Fruit fly (Drosophila melanogaster) whole organism, prepupa: Measurements from ENCODE around the gene Gga.

ENCODE experiments used
- Blimp-1 ChIP-seq: fragments of 200-800 bp; sonication (Bioruptor generic); optimal IDR thresholded peaks from 3 replicates; lab custom pipeline; 2017; ENCODE audit warnings: missing biosample characterization, missing genetic modification characterization, mild to moderate bottlenecking, moderate library complexity, missing genetic modification reagents
- CG10631 ChIP-seq: fragments of 200-800 bp; sonication (Bioruptor generic); optimal IDR thresholded peaks from 2 replicates; lab custom pipeline; 2016; ENCODE audit warnings: missing biosample characterization, missing genetic modification characterization
- CG10669 ChIP-seq: fragments of 200-800 bp; sonication (Bioruptor generic); optimal IDR thresholded peaks from 3 replicates; lab custom pipeline; 2018; ENCODE audit warnings: missing biosample characterization, mild to moderate bottlenecking, missing genetic modification characterization, moderate library complexity
- CG11294 ChIP-seq: fragments of 200-800 bp; sonication (Bioruptor generic); IDR thresholded peaks from 2 replicates; pipeline ENCODE4 v1.3.6; 2022; ENCODE audit warnings: missing biosample characterization, missing genetic modification characterization
- CG15336 ChIP-seq: fragments of 200-800 bp; sonication (Bioruptor generic); IDR thresholded peaks from 2 replicates; pipeline ENCODE4 v1.3.6; 2022; ENCODE audit warnings: missing biosample characterization, missing genetic modification characterization
- CG1621 ChIP-seq: fragments of 200-800 bp; sonication (Bioruptor generic); optimal IDR thresholded peaks from 3 replicates; lab custom pipeline; 2018; ENCODE audit warnings: missing biosample characterization, mild to moderate bottlenecking, missing genetic modification characterization
- CG3032 ChIP-seq: fragments of 200-800 bp; optimal IDR thresholded peaks from 2 replicates; lab custom pipeline; 2019; ENCODE audit warnings: missing biosample characterization, mild to moderate bottlenecking, missing genetic modification characterization, moderate library complexity
- CG31627 ChIP-seq: fragments of 200-800 bp; sonication (Bioruptor generic); optimal IDR thresholded peaks from 3 replicates; lab custom pipeline; 2016; ENCODE audit warnings: missing biosample characterization, missing genetic modification characterization
- CG32006 ChIP-seq: fragments of 200-800 bp; sonication (Bioruptor generic); optimal IDR thresholded peaks from 3 replicates; lab custom pipeline; 2017; ENCODE audit warnings: missing biosample characterization, mild to moderate bottlenecking, missing genetic modification characterization
- CG34406 ChIP-seq: fragments of 200-800 bp; sonication (Bioruptor generic); optimal IDR thresholded peaks from 3 replicates; lab custom pipeline; 2016; ENCODE audit warnings: missing biosample characterization, missing genetic modification characterization
- CG4318 ChIP-seq: fragments of 200-800 bp; sonication (Bioruptor generic); optimal IDR thresholded peaks from 3 replicates; lab custom pipeline; 2017; ENCODE audit warnings: missing biosample characterization, mild to moderate bottlenecking, missing genetic modification characterization
- CG6163 ChIP-seq: fragments of 200-800 bp; sonication (Bioruptor generic); IDR thresholded peaks from 3 replicates; pipeline ENCODE4 v1.3.6; 2022; ENCODE audit warnings: missing biosample characterization, missing genetic modification characterization
- CG6276 ChIP-seq: fragments of 200-800 bp; sonication (Bioruptor generic); optimal IDR thresholded peaks from 2 replicates; lab custom pipeline; 2017; ENCODE audit warnings: missing biosample characterization, mild to moderate bottlenecking, missing genetic modification characterization
- CG6792 ChIP-seq: fragments of 200-800 bp; sonication (Bioruptor generic); optimal IDR thresholded peaks from 3 replicates; lab custom pipeline; 2016; ENCODE audit warnings: missing biosample characterization, missing genetic modification characterization
- CG6808 ChIP-seq: fragments of 200-800 bp; sonication (Bioruptor generic); optimal IDR thresholded peaks from 3 replicates; lab custom pipeline; 2017; ENCODE audit warnings: missing biosample characterization, missing genetic modification characterization, mild to moderate bottlenecking, moderate library complexity, missing genetic modification reagents
- CG6854 ChIP-seq: fragments of 200-800 bp; sonication (Bioruptor generic); optimal IDR thresholded peaks from 2 replicates; lab custom pipeline; 2017; ENCODE audit warnings: missing biosample characterization, mild to moderate bottlenecking, missing genetic modification characterization
- CG7368 ChIP-seq: fragments of 200-800 bp; sonication (Bioruptor generic); optimal IDR thresholded peaks from 3 replicates; lab custom pipeline; 2016; ENCODE audit warnings: missing biosample characterization, missing genetic modification characterization
- CG8119 ChIP-seq: fragments of 200-800 bp; sonication (Bioruptor generic); IDR thresholded peaks from 3 replicates; pipeline ENCODE4 v1.3.6; 2022; ENCODE audit warnings: missing biosample characterization, missing genetic modification characterization
- CG8319 ChIP-seq: fragments of 200-800 bp; sonication (Bioruptor generic); optimal IDR thresholded peaks from 3 replicates; lab custom pipeline; 2016; ENCODE audit warnings: missing biosample characterization, missing genetic modification characterization
- CG8632 ChIP-seq: fragments of 200-800 bp; sonication (Bioruptor generic); optimal IDR thresholded peaks from 3 replicates; lab custom pipeline; 2016; ENCODE audit warnings: missing biosample characterization, missing genetic modification characterization
- CG9139 ChIP-seq: fragments of 200-800 bp; sonication (Bioruptor generic); optimal IDR thresholded peaks from 3 replicates; lab custom pipeline; 2017; ENCODE audit warnings: missing biosample characterization, mild to moderate bottlenecking, missing genetic modification characterization
- Eip75B ChIP-seq: fragments of 200-800 bp; sonication (Bioruptor generic); optimal IDR thresholded peaks from 3 replicates; lab custom pipeline; 2016; ENCODE audit warnings: missing biosample characterization, missing genetic modification characterization
- Eip78C ChIP-seq: fragments of 200-800 bp; sonication (Bioruptor generic); peaks from one replicate; lab custom pipeline; 2016; ENCODE audit warnings: missing biosample characterization, missing genetic modification characterization
- Ets21C ChIP-seq: fragments of 200-800 bp; sonication (Bioruptor generic); optimal IDR thresholded peaks from 3 replicates; lab custom pipeline; 2016; ENCODE audit warnings: missing biosample characterization, missing genetic modification characterization
- Ets96B ChIP-seq: fragments of 200-800 bp; optimal IDR thresholded peaks from 2 replicates; lab custom pipeline; 2019; ENCODE audit warnings: missing biosample characterization, mild to moderate bottlenecking, missing genetic modification characterization, moderate library complexity
- Gug ChIP-seq: fragments of 200-800 bp; sonication (Bioruptor generic); IDR thresholded peaks from 2 replicates; pipeline ENCODE4 v1.3.6; 2022; ENCODE audit warnings: missing biosample characterization, missing genetic modification characterization
- Lpt ChIP-seq: fragments of 200-800 bp; sonication (Bioruptor generic); optimal IDR thresholded peaks from 3 replicates; lab custom pipeline; 2016; ENCODE audit warnings: missing biosample characterization, missing genetic modification characterization
- Met ChIP-seq: fragments of 200-800 bp; sonication (Bioruptor generic); optimal IDR thresholded peaks from 3 replicates; lab custom pipeline; 2016; ENCODE audit warnings: missing biosample characterization, missing genetic modification characterization
- OdsH ChIP-seq: fragments of 200-800 bp; sonication (Bioruptor generic); optimal IDR thresholded peaks from 3 replicates; lab custom pipeline; 2016; ENCODE audit warnings: missing biosample characterization, missing genetic modification characterization
- Smox ChIP-seq: fragments of 200-800 bp; sonication (Bioruptor generic); optimal IDR thresholded peaks from 3 replicates; lab custom pipeline; 2016; ENCODE audit warnings: missing biosample characterization, missing genetic modification characterization
- Sox102F ChIP-seq: fragments of 200-800 bp; sonication (Bioruptor generic); optimal IDR thresholded peaks from 2 replicates; lab custom pipeline; 2016; ENCODE audit warnings: missing biosample characterization, mild to moderate bottlenecking, missing genetic modification characterization
- Sox14 ChIP-seq: fragments of 200-800 bp; sonication (Bioruptor generic); optimal IDR thresholded peaks from 3 replicates; lab custom pipeline; 2016; ENCODE audit warnings: missing biosample characterization, missing genetic modification characterization
- Sox15 ChIP-seq: fragments of 200-800 bp; sonication (Bioruptor generic); optimal IDR thresholded peaks from 3 replicates; lab custom pipeline; 2016; ENCODE audit warnings: missing biosample characterization, missing genetic modification characterization
- achi ChIP-seq: fragments of 200-800 bp; sonication (Bioruptor generic); optimal IDR thresholded peaks from 3 replicates; lab custom pipeline; 2016; ENCODE audit warnings: missing biosample characterization, missing genetic modification characterization
- acj6 ChIP-seq: fragments of 200-800 bp; sonication (Bioruptor generic); optimal IDR thresholded peaks from 3 replicates; lab custom pipeline; 2016; ENCODE audit warnings: missing biosample characterization, missing genetic modification characterization
- cyc ChIP-seq: fragments of 200-800 bp; sonication (Bioruptor generic); optimal IDR thresholded peaks from 3 replicates; lab custom pipeline; 2016; ENCODE audit warnings: missing biosample characterization, missing genetic modification characterization
- dac ChIP-seq: fragments of 200-800 bp; sonication (Bioruptor generic); optimal IDR thresholded peaks from 2 replicates; lab custom pipeline; 2017; ENCODE audit warnings: missing biosample characterization, mild to moderate bottlenecking, missing genetic modification characterization
- esn ChIP-seq: fragments of 200-800 bp; sonication (Bioruptor generic); optimal IDR thresholded peaks from 2 replicates; lab custom pipeline; 2016; ENCODE audit warnings: missing biosample characterization, mild to moderate bottlenecking, missing genetic modification characterization, moderate library complexity
- fd85E ChIP-seq: fragments of 200-800 bp; sonication (Bioruptor generic); optimal IDR thresholded peaks from 3 replicates; lab custom pipeline; 2016; ENCODE audit warnings: missing biosample characterization, missing genetic modification characterization
- lz ChIP-seq: fragments of 200-800 bp; sonication (Bioruptor generic); optimal IDR thresholded peaks from 3 replicates; lab custom pipeline; 2016; ENCODE audit warnings: missing biosample characterization, missing genetic modification characterization
- net ChIP-seq: fragments of 200-800 bp; sonication (Bioruptor generic); optimal IDR thresholded peaks from 3 replicates; lab custom pipeline; 2016; ENCODE audit warnings: missing biosample characterization, missing genetic modification characterization
- pdm3 ChIP-seq: fragments of 200-800 bp; sonication (Bioruptor generic); optimal IDR thresholded peaks from 3 replicates; lab custom pipeline; 2016; ENCODE audit warnings: missing biosample characterization, missing genetic modification characterization
- spab ChIP-seq: fragments of 200-800 bp; sonication (Bioruptor generic); optimal IDR thresholded peaks from 2 replicates; lab custom pipeline; 2017; ENCODE audit warnings: missing biosample characterization, mild to moderate bottlenecking, missing genetic modification characterization, missing genetic modification reagents
- ss ChIP-seq, 2 experiments: fragments of 200-800 bp; sonication (Bioruptor generic); optimal IDR thresholded peaks; 2 replicates in 1 of 2; 3 replicates in 1 of 2; lab custom pipeline; 2017 to 2018; ENCODE audit warnings: mild to moderate bottlenecking in 2 of 2, missing biosample characterization in 2 of 2, missing genetic modification characterization in 2 of 2, moderate library complexity in 1 of 2
- svp ChIP-seq: fragments of 200-800 bp; sonication (Bioruptor generic); peaks from one replicate; lab custom pipeline; 2016; ENCODE audit warnings: missing biosample characterization, missing genetic modification characterization
- topi ChIP-seq: fragments of 200-800 bp; sonication (Bioruptor generic); optimal IDR thresholded peaks from 3 replicates; lab custom pipeline; 2016; ENCODE audit warnings: missing biosample characterization, missing genetic modification characterization
- vri ChIP-seq: fragments of 200-800 bp; sonication (Bioruptor generic); optimal IDR thresholded peaks from 3 replicates; lab custom pipeline; 2016; ENCODE audit warnings: missing biosample characterization, mild to moderate bottlenecking, missing genetic modification characterization

Gene Gga

dm6 chrX:9650757-9651594 is 50.1 kb downstream of the Gga start (continued):
- TF ChIP-seq CG6163 (GFP tag; lab: Robert Waterston, UW) (peak; percentile 99), Ets21C (GFP tag; lab: Kevin White, UChicago) (peak; percentile 95), topi (GFP tag; lab: Kevin White, UChicago) (peak; percentile 99), CG6276 (GFP tag; lab: Kevin White, UChicago) (peak; percentile 96), cyc (GFP tag; lab: Kevin White, UChicago) (peak; percentile 98), CG32006 (GFP tag; lab: Kevin White, UChicago) (peak; percentile 98), Sox14 (peak; percentile 98), CG1621 (tag; lab: Kevin White, UChicago) (peak; percentile 98), CG8119 (GFP tag; lab: Robert Waterston, UW) (peak; percentile 98), achi (GFP tag; lab: Kevin White, UChicago) (peak; percentile 98), CG6808 (peak; percentile 98), esn (GFP tag; lab: Kevin White, UChicago) (peak; percentile 97), CG8632 (GFP tag; lab: Kevin White, UChicago) (peak; percentile 97), Lpt (GFP tag; lab: Kevin White, UChicago) (peak; percentile 97), CG7368 (peak; percentile 97), Eip75B (GFP tag; lab: Kevin White, UChicago) (peak; percentile 99), vri (GFP tag; lab: Kevin White, UChicago) (peak; percentile 96), Gug (peak; percentile 97), ss (GFP tag; optimal IDR thresholded peaks at IDR 0.05; lab: Kevin White, UChicago) (peak; percentile 98 to 99), fd85E (GFP tag; lab: Kevin White, UChicago) (peak; percentile 95), Blimp-1 (peak; percentile 87), Ets96B (tag; lab: Kevin White, UChicago) (peak; percentile 97), dac (GFP tag; lab: Kevin White, UChicago) (peak; percentile 96)
- TF ChIP-seq, all 60 proteins: peak for 60

- TF ChIP-seq Sox15 (GFP tag; lab: Kevin White, UChicago): peak; percentile 36
- peak; percentile 2 for TF ChIP-seq lz (GFP tag; lab: Kevin White, UChicago)
- no peak for TF ChIP-seq Ets21C (GFP tag; lab: Kevin White, UChicago)
- peak; percentile 27 for TF ChIP-seq CG31627 (GFP tag; lab: Kevin White, UChicago)
- peak; percentile 34 for TF ChIP-seq CG3032
- no peak for TF ChIP-seq CG11294 (GFP tag; lab: Robert Waterston, UW)
- TF ChIP-seq CG9139 (GFP tag; lab: Kevin White, UChicago): no peak
- no peak for TF ChIP-seq CG8119 (GFP tag; lab: Robert Waterston, UW)
- peak; percentile 52 for TF ChIP-seq CG6808
- peak; percentile 27 for TF ChIP-seq CG10669
- peak; percentile 18 for TF ChIP-seq Smox (GFP tag; lab: Kevin White, UChicago)
- no peak for TF ChIP-seq Sox14
- TF ChIP-seq CG1621 (tag; lab: Kevin White, UChicago): peak; percentile 32
- TF ChIP-seq CG6163 (GFP tag; lab: Robert Waterston, UW): peak; percentile 68
- no peak for TF ChIP-seq CG10631 (GFP tag; lab: Kevin White, UChicago)
- TF ChIP-seq acj6: peak; percentile 49
- peak; percentile 41 for TF ChIP-seq net
- TF ChIP-seq CG34406: peak; percentile 39
- peak; percentile 44 for TF ChIP-seq pdm3
- TF ChIP-seq Blimp-1: no peak
- TF ChIP-seq CG6792: peak; percentile 21
- peak; percentile 4 for TF ChIP-seq spab (GFP tag; lab: Kevin White, UChicago)
- peak; percentile 25 for TF ChIP-seq esn (GFP tag; lab: Kevin White, UChicago)
- TF ChIP-seq Eip75B (GFP tag; lab: Kevin White, UChicago): no peak
- TF ChIP-seq CG7368: no peak
- peak; percentile 16 for TF ChIP-seq Met (GFP tag; lab: Kevin White, UChicago)
- TF ChIP-seq CG8319 (GFP tag; lab: Kevin White, UChicago): no peak
- TF ChIP-seq achi (GFP tag; lab: Kevin White, UChicago): peak; percentile 23
- peak; percentile 10 for TF ChIP-seq cyc (GFP tag; lab: Kevin White, UChicago)
- TF ChIP-seq OdsH (GFP tag; lab: Kevin White, UChicago): peak; percentile 45
- peak; percentile 18; the same call in 1 of the 2 replicates for TF ChIP-seq CG15336 (GFP tag; lab: Robert Waterston, UW)
- TF ChIP-seq Eip78C (GFP tag; lab: Kevin White, UChicago): peak; percentile 71
- TF ChIP-seq Lpt (GFP tag; lab: Kevin White, UChicago): no peak
- TF ChIP-seq CG6854 (GFP tag; lab: Kevin White, UChicago): no peak
- peak; percentile 8 for TF ChIP-seq Sox102F (GFP tag; lab: Kevin White, UChicago)
- TF ChIP-seq svp (GFP tag; lab: Kevin White, UChicago): peak; percentile 76
- no peak for TF ChIP-seq CG4318
Observed at dm6 chrX:9652006-9652405, 51.2 kb downstream of the Gga start.
